Worm (Caenorhabditis elegans): ENCODE data around the gene cyb-2.1.

cyb-2.1 gene

DNA sequence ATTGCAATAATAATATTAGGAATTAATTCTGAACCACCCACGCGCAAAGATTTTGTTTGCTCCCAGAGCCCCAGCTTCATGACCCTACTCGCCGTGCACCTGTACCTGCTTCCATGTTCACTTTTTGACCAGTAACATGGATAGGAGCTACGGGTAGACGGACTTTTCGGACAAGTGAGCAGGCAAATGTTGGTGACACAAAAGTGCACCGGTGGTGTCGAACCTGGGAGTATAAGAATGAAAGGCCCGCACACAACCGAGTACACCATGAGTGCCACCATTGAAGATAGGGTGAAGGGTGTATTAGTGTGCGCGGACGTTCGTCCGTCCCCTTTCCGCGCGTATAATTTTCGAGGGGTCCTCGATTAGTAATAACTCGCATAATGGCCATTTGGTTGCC, 40.2 kb downstream of the cyb-2.1 start (continued):
- TF ChIP-seq ztf-7 (tag; optimal IDR thresholded peaks at IDR 0.05) (no peak), nhr-42 (GFP tag; IDR thresholded peaks at IDR 0.05) (peak; percentile 50; the same call in 1 of the 2 replicates), fkh-10 (GFP tag; optimal IDR thresholded peaks at IDR 0.05) (no peak), tag-97 (GFP tag; IDR thresholded peaks at IDR 0.05) (no peak), zfp-2 (tag; optimal IDR thresholded peaks at IDR 0.05) (peak; percentile 42), lir-3 (tag; optimal IDR thresholded peaks at IDR 0.05) (peak; percentile 17), daf-12 (tag; optimal IDR thresholded peaks at IDR 0.05) (no peak), hlh-30 (tag; optimal IDR thresholded peaks at IDR 0.05; ENCODE audit: insufficient read depth) (no peak), spr-1 (tag; optimal IDR thresholded peaks at IDR 0.05) (peak; percentile 77), nhr-77 (tag; optimal IDR thresholded peaks at IDR 0.05) (no peak), sdz-12 (GFP tag; optimal IDR thresholded peaks at IDR 0.05) (no peak), zip-11 (GFP tag; IDR thresholded peaks at IDR 0.05) (no peak), ZK546.5 (tag; optimal IDR thresholded peaks at IDR 0.05) (no peak), dmd-6 (GFP tag; IDR thresholded peaks at IDR 0.05) (0 out of 2 replicates have a peak, but pooled peaks have one; percentile 20), dpl-1 (GFP tag; optimal IDR thresholded peaks at IDR 0.05) (no peak), daf-8 (GFP tag; IDR thresholded peaks at IDR 0.05) (no peak), arid-1 (GFP tag; conservative IDR thresholded peaks at IDR 0.05) (peak; percentile 74), F44E2.7 (GFP tag; IDR thresholded peaks at IDR 0.05) (0 out of 2 replicates have a peak, but pooled peaks have one; percentile 43), mxl-2 (GFP tag; conservative IDR thresholded peaks at IDR 0.05) (0 out of 2 replicates have a peak, but pooled peaks have one; percentile 23), dve-1 (tag; optimal IDR thresholded peaks at IDR 0.05; ENCODE audit: insufficient read depth) (no peak), lin-38 (GFP tag; IDR thresholded peaks at IDR 0.05) (peak; percentile 78), ceh-28 (tag; optimal IDR thresholded peaks at IDR 0.05) (no peak), madf-9 (GFP tag; conservative IDR thresholded peaks at IDR 0.05) (peak; percentile 74), lim-7 (GFP tag; IDR thresholded peaks at IDR 0.05) (peak; percentile 96), set-16 (GFP tag; IDR thresholded peaks at IDR 0.05) (peak; percentile 39; the same call in 1 of the 2 replicates), duxl-1 (tag; optimal IDR thresholded peaks at IDR 0.05; ENCODE audit: poor library complexity) (peak; percentile 18), aha-1 (tag) (no peak), ztf-11 (tag; optimal IDR thresholded peaks at IDR 0.05) (no peak), lin-13 (GFP tag; optimal IDR thresholded peaks at IDR 0.05) (no peak), nhr-25 (tag; optimal IDR thresholded peaks at IDR 0.05; ENCODE audit: borderline replicate concordance, insufficient read depth) (no peak), egl-43 (GFP tag; IDR thresholded peaks at IDR 0.05) (peak; percentile 93), ceh-82 (tag; optimal IDR thresholded peaks at IDR 0.05) (no peak), Y105C5A.15 (GFP tag; IDR thresholded peaks at IDR 0.05) (peak; percentile 77; the same call in 1 of the 2 replicates), F10B5.3 (tag; optimal IDR thresholded peaks at IDR 0.05) (peak; percentile 35), ctbp-1 (GFP tag; IDR thresholded peaks at IDR 0.05) (peak; percentile 88), daf-16 (GFP tag; optimal IDR thresholded peaks at IDR 0.05) (peak; percentile 31 to 64), daf-16 (tag; optimal IDR thresholded peaks at IDR 0.05) (peak; percentile 17), mep-1 (tag; optimal IDR thresholded peaks at IDR 0.05) (peak; percentile 27), nhr-11 (tag; optimal IDR thresholded peaks at IDR 0.05) (no peak), ama-1 (optimal IDR thresholded peaks at IDR 0.05) (no peak), nhr-237 (tag; optimal IDR thresholded peaks at IDR 0.05) (no peak), unc-62 (GFP tag; optimal IDR thresholded peaks at IDR 0.05 in 1 of 2) (peak in 1 of 2 experiments; percentile 24), unc-62 (tag; optimal IDR thresholded peaks at IDR 0.05) (no peak), Y48G9A.11 (GFP tag; IDR thresholded peaks at IDR 0.05) (peak; percentile 76), zip-2 (tag; optimal IDR thresholded peaks at IDR 0.05) (no peak), gei-8 (GFP tag; optimal IDR thresholded peaks at IDR 0.05) (peak; percentile 66), ceh-32 (tag; optimal IDR thresholded peaks at IDR 0.05; ENCODE audit: poor library complexity) (no peak), vab-7 (GFP tag; IDR thresholded peaks at IDR 0.05) (peak; percentile 87), spr-3 (GFP tag; optimal IDR thresholded peaks at IDR 0.05) (peak; percentile 65), nhr-6 (tag; optimal IDR thresholded peaks at IDR 0.05) (peak; percentile 10), attf-4 (tag; optimal IDR thresholded peaks at IDR 0.05) (no peak), daf-19 (GFP tag; conservative IDR thresholded peaks at IDR 0.05) (peak; percentile 85)
